Worm (Caenorhabditis elegans) whole organism, early embryonic: ENCODE measurements around the gene lec-9.

Source experiments
- B0310.2 ChIP-seq: sonication (generic microtip); optimal IDR thresholded peaks from 2 replicates; lab custom pipeline; 2016; ENCODE audit warnings: mild to moderate bottlenecking, missing genetic modification characterization, missing compliant biosample characterization
- F13C5.2 ChIP-seq: sonication (generic microtip); optimal IDR thresholded peaks from 2 replicates; lab custom pipeline; 2017; ENCODE audit warnings: mild to moderate bottlenecking, missing genetic modification characterization, inconsistent platforms, missing compliant biosample characterization
- aly-1 ChIP-seq: sonication (generic microtip); optimal IDR thresholded peaks from 2 replicates; lab custom pipeline; 2016; ENCODE audit warnings: missing genetic modification characterization, missing compliant biosample characterization
- ama-1 ChIP-seq: fragments of 150-350 bp; optimal IDR thresholded peaks from 2 replicates; lab custom pipeline; 2014
- ceh-13 ChIP-seq: fragments of 200-800 bp; sonication (Bioruptor generic); optimal IDR thresholded peaks from 2 replicates; lab custom pipeline; 2018; ENCODE audit warnings: mild to moderate bottlenecking, missing genetic modification characterization, missing compliant biosample characterization
- ceh-36 ChIP-seq: sonication (generic microtip); optimal IDR thresholded peaks from 2 replicates; lab custom pipeline; 2016; ENCODE audit warnings: missing genetic modification characterization, inconsistent platforms, missing compliant biosample characterization
- ets-7 ChIP-seq: sonication (generic microtip); optimal IDR thresholded peaks from 2 replicates; lab custom pipeline; 2016; ENCODE audit warnings: missing genotype, missing genetic modification characterization, missing compliant biosample characterization
- flt-1 ChIP-seq: fragments of 200-800 bp; sonication (Bioruptor generic); IDR thresholded peaks from 2 replicates; pipeline ENCODE4 v1.3.6; 2022; ENCODE audit warnings: missing genetic modification characterization, missing compliant biosample characterization
- hmbx-1 ChIP-seq: sonication (generic microtip); optimal IDR thresholded peaks from 2 replicates; lab custom pipeline; 2016; ENCODE audit warnings: mild to moderate bottlenecking, missing genetic modification characterization, missing compliant biosample characterization
- hmg-4 ChIP-seq: fragments of 200-800 bp; sonication (Bioruptor generic); optimal IDR thresholded peaks from 2 replicates; lab custom pipeline; 2018; ENCODE audit warnings: mild to moderate bottlenecking, missing genetic modification characterization, missing compliant biosample characterization
- hnd-1 ChIP-seq: sonication (generic microtip); optimal IDR thresholded peaks from 2 replicates; lab custom pipeline; 2016; ENCODE audit warnings: missing genetic modification characterization, missing compliant biosample characterization
- pes-1 ChIP-seq: fragments of 200-800 bp; sonication (Bioruptor generic); IDR thresholded peaks from 2 replicates; pipeline ENCODE4 v1.3.6; 2022; ENCODE audit warnings: missing genetic modification reagents, missing genetic modification characterization, missing compliant biosample characterization
- scrt-1 ChIP-seq: fragments of 200-800 bp; sonication (Bioruptor generic); IDR thresholded peaks from 2 replicates; pipeline ENCODE4 v1.3.6; 2022; ENCODE audit warnings: missing genetic modification characterization, missing compliant biosample characterization
- sea-1 ChIP-seq: fragments of 200-800 bp; sonication (Bioruptor generic); conservative IDR thresholded peaks from 2 replicates; pipeline ENCODE4 v1.3.6; 2022; ENCODE audit warnings: missing genetic modification characterization, missing compliant biosample characterization
- tbx-11 ChIP-seq: fragments of 200-800 bp; sonication (Bioruptor generic); IDR thresholded peaks from 2 replicates; pipeline ENCODE4 v1.3.6; 2022; ENCODE audit warnings: missing genetic modification characterization, missing compliant biosample characterization
- tbx-37 ChIP-seq: fragments of 200-800 bp; sonication (Bioruptor generic); conservative IDR thresholded peaks from 2 replicates; pipeline ENCODE4 v1.3.6; 2022; ENCODE audit warnings: missing genetic modification reagents, missing genetic modification characterization, missing compliant biosample characterization
- tra-4 ChIP-seq: sonication (generic microtip); optimal IDR thresholded peaks from 2 replicates; lab custom pipeline; 2017; ENCODE audit warnings: missing genetic modification characterization, missing compliant biosample characterization

lec-9 gene

DNA sequence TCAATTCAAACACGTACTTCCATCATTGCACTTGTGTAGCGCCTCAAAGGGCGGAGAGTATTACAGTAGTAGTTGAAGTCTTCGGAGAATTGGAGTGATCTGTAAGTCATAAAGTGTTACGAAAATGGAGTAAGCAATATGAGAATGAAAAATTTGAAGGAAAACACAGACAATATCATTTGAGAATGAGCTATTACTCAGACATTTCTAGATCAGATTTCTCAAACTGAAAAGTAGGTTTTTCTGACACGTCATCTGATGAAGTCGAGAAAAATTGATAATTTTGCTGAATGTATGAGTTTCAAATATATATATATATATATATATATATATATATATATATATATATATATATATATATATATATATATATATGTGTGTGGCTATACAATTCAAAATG, 20.5 kb upstream of the lec-9 start, which contains the start of gene frpr-7:
Gene frpr-7 (minus strand): TSS at position 101 of the 400 bp plus-strand sequence.
- TF ChIP-seq aly-1 (tag; lab: Kevin White, UChicago) (no peak), hmg-4 (GFP tag; lab: Kevin White, UChicago) (no peak)

DNA sequence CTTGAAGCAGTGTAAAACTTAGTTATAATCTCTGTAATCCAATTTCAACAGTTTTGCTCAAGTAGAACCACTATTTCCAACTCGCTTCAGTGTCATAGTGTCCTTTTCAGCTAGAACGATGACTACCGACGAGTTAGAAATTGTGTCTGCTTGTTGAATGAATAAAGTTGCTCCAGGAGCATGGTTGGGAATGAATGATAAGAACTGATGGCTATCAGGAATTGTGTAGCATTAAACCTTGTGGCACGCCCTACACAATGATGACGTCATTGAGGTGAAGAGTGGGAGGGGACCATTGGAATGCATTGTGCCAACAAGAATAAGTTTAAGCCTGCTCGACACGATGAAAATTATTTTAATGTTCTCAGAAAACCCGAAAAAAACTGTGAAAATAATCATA, 1.6 kb upstream of the lec-9 start:
- TF ChIP-seq F13C5.2 (no peak), scrt-1 (no peak)

DNA sequence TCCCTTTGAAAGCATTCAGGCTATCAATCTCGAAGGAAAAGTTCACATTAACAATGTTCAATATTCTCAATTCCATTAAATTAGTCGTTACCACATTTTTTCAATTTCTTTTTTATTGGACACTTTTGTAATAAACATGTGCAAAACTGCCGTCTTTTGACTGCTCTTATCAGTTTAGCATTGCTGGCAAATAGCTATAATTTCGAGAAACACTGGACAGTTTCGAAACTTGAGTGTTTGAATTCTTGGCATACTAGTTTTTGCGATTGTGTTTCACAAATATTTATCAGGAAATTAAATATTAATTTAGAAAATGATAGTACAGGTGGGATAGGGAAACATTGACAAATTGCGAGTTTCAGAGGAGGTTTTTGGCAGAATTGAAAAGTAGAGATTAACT, 1.1 kb downstream of the lec-9 start:
- no peak for TF ChIP-seq B0310.2 (tag; lab: Kevin White, UChicago)
- no peak for TF ChIP-seq aly-1 (tag; lab: Kevin White, UChicago)
- no peak for TF ChIP-seq flt-1 (GFP tag; lab: Robert Waterston, UW)
- no peak for TF ChIP-seq pes-1 (GFP tag; lab: Robert Waterston, UW)
- TF ChIP-seq ceh-13 (GFP tag; lab: Kevin White, UChicago): no peak
- TF ChIP-seq ets-7 (tag; lab: Kevin White, UChicago): no peak
- TF ChIP-seq hnd-1 (tag; lab: Kevin White, UChicago): no peak
- TF ChIP-seq ama-1 (lab: Kevin White, UChicago): no peak
- TF ChIP-seq tbx-11 (GFP tag; lab: Robert Waterston, UW): no peak
- TF ChIP-seq tra-4 (tag; lab: Kevin White, UChicago): no peak
- no peak for TF ChIP-seq sea-1 (GFP tag; lab: Robert Waterston, UW)

DNA sequence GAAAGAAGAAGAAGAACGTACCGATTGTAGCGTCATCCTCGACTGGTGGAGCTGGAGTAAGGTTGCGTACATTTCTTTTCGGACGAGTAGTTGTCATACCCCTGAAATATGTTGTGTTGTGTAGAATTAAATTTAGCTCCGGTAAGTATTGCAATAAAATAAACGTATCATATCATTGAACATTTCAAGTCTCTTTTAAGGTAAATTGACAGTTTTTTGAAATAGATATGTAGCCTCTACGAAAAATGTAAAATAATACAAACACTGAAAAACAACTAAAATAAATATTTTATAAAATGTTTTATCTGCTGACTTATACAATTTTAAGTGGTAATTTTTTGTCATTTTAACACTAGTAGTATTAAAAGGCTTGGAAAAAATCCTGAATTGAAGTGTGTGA, 9.7 kb downstream of the lec-9 start, which contains the start of gene C16H3.3:
Gene C16H3.3 (minus strand): TSS at position 101 of the 400 bp plus-strand sequence.
- TF ChIP-seq ceh-13 (GFP tag; lab: Kevin White, UChicago): no peak
- no peak for TF ChIP-seq F13C5.2
- TF ChIP-seq B0310.2 (tag; lab: Kevin White, UChicago): no peak
- no peak for TF ChIP-seq ceh-36 (tag; lab: Kevin White, UChicago)
- no peak for TF ChIP-seq sea-1 (GFP tag; lab: Robert Waterston, UW)

DNA sequence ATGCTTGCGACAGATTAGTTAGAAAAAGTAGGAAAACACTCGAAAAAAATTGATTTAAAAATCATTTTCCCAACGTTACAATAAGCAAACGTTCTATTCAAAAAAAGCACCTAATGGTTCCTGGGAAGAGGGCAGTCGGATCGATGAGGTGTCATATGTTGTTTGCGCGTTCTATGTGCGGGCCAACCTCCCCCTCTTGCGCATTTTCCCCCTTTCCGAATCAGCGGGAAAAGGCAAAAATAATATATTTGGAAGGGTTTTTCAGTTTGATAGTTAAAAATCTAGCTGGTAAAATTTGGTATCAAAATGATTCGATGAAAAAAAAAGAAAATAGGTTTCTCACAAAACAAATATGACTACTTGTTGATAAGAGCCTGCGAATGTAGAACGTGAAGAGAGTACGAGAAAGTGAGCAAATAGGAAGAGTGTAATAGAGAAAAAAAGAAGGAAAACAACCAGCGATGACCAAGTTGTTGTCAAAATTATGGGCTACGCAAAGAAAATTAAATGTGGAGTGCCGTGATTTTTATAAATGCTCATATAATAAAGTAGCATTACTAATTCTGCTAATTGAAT, 10.2 kb downstream of the lec-9 start:
- TF ChIP-seq tbx-37 (GFP tag; lab: Robert Waterston, UW): peak; percentile 32; the same call in 1 of the 2 replicates
- TF ChIP-seq B0310.2 (tag; lab: Kevin White, UChicago): no peak
- TF ChIP-seq sea-1 (GFP tag; lab: Robert Waterston, UW): 0 out of 2 replicates have a peak, but pooled peaks have one; percentile 64
- TF ChIP-seq flt-1 (GFP tag; lab: Robert Waterston, UW): no peak
- peak; percentile 17 for TF ChIP-seq hmg-4 (GFP tag; lab: Kevin White, UChicago)
- no peak for TF ChIP-seq F13C5.2

DNA sequence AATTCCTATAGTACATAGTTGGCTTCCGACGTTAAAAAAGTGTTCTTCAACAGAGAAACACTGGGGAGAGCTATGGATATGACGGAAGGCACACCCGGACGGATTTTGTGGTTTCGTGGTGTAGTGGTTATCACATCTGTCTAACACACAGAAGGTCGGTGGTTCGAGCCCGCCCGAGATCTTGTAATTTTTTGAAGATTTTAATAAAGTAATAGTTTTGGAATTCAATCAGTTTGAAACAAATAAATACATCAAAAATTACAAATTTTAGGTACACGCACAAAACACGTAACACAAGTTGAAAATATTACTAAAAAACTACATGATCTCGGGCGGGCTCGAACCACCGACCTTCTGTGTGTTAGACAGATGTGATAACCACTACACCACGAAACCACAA, 10.9 kb downstream of the lec-9 start:
- peak; percentile 55 for TF ChIP-seq flt-1 (GFP tag; lab: Robert Waterston, UW)
- peak; percentile 75; the same call in 1 of the 2 replicates for TF ChIP-seq scrt-1
- no peak for TF ChIP-seq hmbx-1
- peak; percentile 67; the same call in 1 of the 2 replicates for TF ChIP-seq tbx-11 (GFP tag; lab: Robert Waterston, UW)
- peak; percentile 81 for TF ChIP-seq pes-1 (GFP tag; lab: Robert Waterston, UW)
- no peak for TF ChIP-seq ets-7 (tag; lab: Kevin White, UChicago)
- 0 out of 2 replicates have a peak, but pooled peaks have one; percentile 34 for TF ChIP-seq tbx-37 (GFP tag; lab: Robert Waterston, UW)
- no peak for TF ChIP-seq F13C5.2
- no peak for TF ChIP-seq ama-1 (lab: Kevin White, UChicago)
- TF ChIP-seq ceh-13 (GFP tag; lab: Kevin White, UChicago): peak; percentile 29
- TF ChIP-seq ceh-36 (tag; lab: Kevin White, UChicago): peak; percentile 64
- TF ChIP-seq sea-1 (GFP tag; lab: Robert Waterston, UW): peak; percentile 79; the same call in 1 of the 2 replicates
- no peak for TF ChIP-seq aly-1 (tag; lab: Kevin White, UChicago)

DNA sequence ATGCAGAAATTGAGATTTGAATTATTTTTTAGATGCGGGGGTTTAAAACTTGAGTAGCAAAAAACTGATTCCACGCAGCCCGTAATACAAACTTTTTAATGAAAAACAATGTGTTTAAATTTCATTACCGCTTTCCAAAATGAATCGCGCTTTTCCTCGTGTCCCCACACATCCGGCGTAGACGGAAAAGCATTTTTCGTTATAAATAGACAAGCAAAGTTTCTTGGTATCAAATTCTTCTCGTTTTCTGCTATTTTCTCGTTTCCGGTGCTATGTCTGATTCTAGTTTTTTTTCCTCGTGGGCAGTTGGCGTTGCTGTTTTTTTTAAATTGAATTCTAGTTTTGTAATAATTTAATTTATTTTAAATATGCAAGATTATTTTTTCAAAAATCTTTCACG, 12.7 kb downstream of the lec-9 start:
- no peak for TF ChIP-seq ceh-13 (GFP tag; lab: Kevin White, UChicago)
- no peak for TF ChIP-seq ceh-36 (tag; lab: Kevin White, UChicago)
- TF ChIP-seq hmbx-1: no peak
- no peak for TF ChIP-seq hnd-1 (tag; lab: Kevin White, UChicago)
- TF ChIP-seq tra-4 (tag; lab: Kevin White, UChicago): no peak
- no peak for TF ChIP-seq flt-1 (GFP tag; lab: Robert Waterston, UW)
- no peak for TF ChIP-seq ama-1 (lab: Kevin White, UChicago)
- no peak for TF ChIP-seq pes-1 (GFP tag; lab: Robert Waterston, UW)

DNA sequence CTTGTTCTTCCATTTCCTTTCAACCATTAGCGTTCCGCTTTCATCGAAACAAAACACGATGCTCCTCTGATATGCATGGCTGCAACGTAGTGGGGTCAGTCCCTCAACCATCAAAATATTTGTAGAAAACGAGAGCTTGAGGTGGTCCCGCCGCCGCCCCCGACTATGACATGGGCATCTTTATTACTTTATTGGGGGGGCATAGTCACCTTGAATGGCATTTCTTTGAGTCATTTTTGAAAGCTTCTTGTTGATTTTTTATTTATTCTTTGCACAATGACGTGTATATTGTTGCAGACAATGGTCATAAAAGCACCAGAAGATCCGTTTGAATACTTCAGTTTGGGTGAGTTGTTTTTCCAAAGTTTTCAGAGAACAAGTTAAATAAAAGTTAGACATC, 14.0 kb downstream of the lec-9 start, which contains the start of gene ncs-7:
Gene ncs-7 (plus strand): TSS at position 301 of the 400 bp plus-strand sequence.
- TF ChIP-seq hmg-4 (GFP tag; lab: Kevin White, UChicago): no peak
- TF ChIP-seq tbx-37 (GFP tag; lab: Robert Waterston, UW): no peak
- no peak for TF ChIP-seq hmbx-1
- no peak for TF ChIP-seq sea-1 (GFP tag; lab: Robert Waterston, UW)
- no peak for TF ChIP-seq hnd-1 (tag; lab: Kevin White, UChicago)
- no peak for TF ChIP-seq F13C5.2
- TF ChIP-seq B0310.2 (tag; lab: Kevin White, UChicago): no peak
- TF ChIP-seq tbx-11 (GFP tag; lab: Robert Waterston, UW): no peak
- TF ChIP-seq aly-1 (tag; lab: Kevin White, UChicago): no peak
- TF ChIP-seq tra-4 (tag; lab: Kevin White, UChicago): no peak
- TF ChIP-seq ceh-13 (GFP tag; lab: Kevin White, UChicago): no peak
- TF ChIP-seq flt-1 (GFP tag; lab: Robert Waterston, UW): no peak
- TF ChIP-seq pes-1 (GFP tag; lab: Robert Waterston, UW): no peak
- no peak for TF ChIP-seq scrt-1
- no peak for TF ChIP-seq ceh-36 (tag; lab: Kevin White, UChicago)
- TF ChIP-seq ets-7 (tag; lab: Kevin White, UChicago): no peak
- no peak for TF ChIP-seq ama-1 (lab: Kevin White, UChicago)
